Worm (Caenorhabditis elegans) whole organism, L1 larva: ENCODE measurements around the gene cpg-1.

Source experiments
- aha-1 ChIP-seq: fragments of 150-350 bp; optimal IDR thresholded peaks from 2 replicates; lab custom pipeline; 2014; ENCODE audit warnings: missing biosample characterization, missing genetic modification characterization
- efl-3 ChIP-seq: fragments of 200-800 bp; sonication (Bioruptor generic); optimal IDR thresholded peaks from 2 replicates; lab custom pipeline; 2018; ENCODE audit warnings: mild to moderate bottlenecking, missing genetic modification characterization, missing compliant biosample characterization
- snu-23 ChIP-seq: sonication (generic microtip); optimal IDR thresholded peaks from 2 replicates; lab custom pipeline; 2016; ENCODE audit warnings: missing genetic modification characterization, missing compliant biosample characterization
- unc-62 ChIP-seq: fragments of 150-350 bp; optimal IDR thresholded peaks from 2 replicates; lab custom pipeline; 2014; ENCODE audit warnings: missing biosample characterization, missing genetic modification reagents, missing genetic modification characterization

DNA sequence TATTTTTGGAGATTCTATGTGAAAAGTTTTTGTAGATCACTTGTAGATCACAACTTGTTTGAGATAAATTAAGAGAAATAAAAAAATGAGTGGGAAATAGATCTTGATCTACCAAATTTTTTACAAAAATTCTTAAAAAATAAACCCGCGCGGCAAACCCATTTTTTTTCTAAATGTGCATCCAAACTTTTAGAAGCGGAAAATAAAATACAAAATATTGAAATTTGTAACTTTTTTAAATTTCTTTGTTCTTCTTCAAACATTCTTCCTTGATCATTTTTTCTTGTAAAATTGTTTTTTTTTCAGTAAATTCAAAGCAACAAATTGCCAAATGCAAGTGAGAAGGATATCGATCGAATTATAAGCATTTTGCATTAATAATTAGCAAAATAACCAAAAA, 30.9 kb downstream of the cpg-1 start, which contains the start of gene cdh-4:
- TF ChIP-seq unc-62 (no peak), snu-23 (GFP tag; lab: Kevin White, UChicago) (no peak), efl-3 (no peak), aha-1 (tag; lab: Kevin White, UChicago) (no peak)
